Worm (Caenorhabditis elegans) whole organism, dauer: ENCODE measurements around the gene T28A11.13.

Experiments used
- unc-62 ChIP-seq: sonication (generic microtip); optimal IDR thresholded peaks from 2 replicates; lab custom pipeline; 2017; ENCODE audit warnings: missing biosample characterization, missing genetic modification reagents, missing genetic modification characterization

Gene T28A11.13

DNA sequence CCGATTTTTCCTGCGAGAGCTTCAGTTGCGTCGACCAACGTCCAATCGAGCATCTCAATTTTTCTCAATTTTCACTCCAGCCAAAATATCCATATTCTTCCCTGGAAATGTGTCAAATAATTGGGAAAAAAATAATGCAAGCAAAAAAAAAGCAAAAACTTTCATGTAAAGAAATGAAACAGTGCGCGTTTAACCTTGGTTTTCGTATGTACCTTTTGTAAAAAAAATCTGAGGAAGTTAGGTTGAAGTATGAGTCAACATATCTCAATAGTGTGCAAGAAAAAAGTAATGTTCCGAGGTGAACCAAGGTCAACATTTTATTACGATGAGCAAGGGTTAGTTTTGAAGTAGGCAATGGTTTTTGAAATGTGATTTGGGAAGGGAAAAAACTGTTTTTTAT lies at the start of gene T28A11.13:
T28A11.13 (minus strand) TSS at position 101 of the 400 bp plus-strand sequence.
- no peak for TF ChIP-seq unc-62 (GFP tag; lab: Kevin White, UChicago)

DNA sequence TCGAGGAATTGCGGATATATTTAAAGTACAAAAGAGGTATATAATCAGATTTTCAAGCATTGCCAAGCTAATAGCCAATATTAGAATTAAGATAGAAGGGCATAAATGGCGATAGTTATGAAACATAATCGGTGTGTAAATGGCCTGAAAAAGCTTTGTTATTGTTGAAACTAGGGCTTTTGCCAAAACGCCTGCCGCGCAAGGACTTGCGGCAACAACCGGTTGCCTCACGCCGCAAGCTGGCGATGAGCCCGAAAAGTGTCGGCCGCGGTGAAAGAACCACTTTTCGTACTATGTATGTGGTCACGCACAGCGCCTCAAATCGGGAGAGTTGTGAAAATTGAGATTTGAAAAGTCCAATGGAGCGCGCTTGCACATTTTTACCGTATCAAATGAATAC lies 49.4 kb upstream of the T28A11.13 start:
- no peak for TF ChIP-seq unc-62 (GFP tag; lab: Kevin White, UChicago)

ce11 chrV:3297764-3298163 lies 47.7 kb upstream of the T28A11.13 start, which contains the start of gene srx-122:
Gene srx-122, minus strand, starts transcription at chrV:3297864.
- TF ChIP-seq unc-62 (GFP tag; lab: Kevin White, UChicago), result no peak

ce11 chrV:3295368-3295767 lies 45.3 kb upstream of the T28A11.13 start:
- no peak for TF ChIP-seq unc-62 (GFP tag; lab: Kevin White, UChicago)

DNA sequence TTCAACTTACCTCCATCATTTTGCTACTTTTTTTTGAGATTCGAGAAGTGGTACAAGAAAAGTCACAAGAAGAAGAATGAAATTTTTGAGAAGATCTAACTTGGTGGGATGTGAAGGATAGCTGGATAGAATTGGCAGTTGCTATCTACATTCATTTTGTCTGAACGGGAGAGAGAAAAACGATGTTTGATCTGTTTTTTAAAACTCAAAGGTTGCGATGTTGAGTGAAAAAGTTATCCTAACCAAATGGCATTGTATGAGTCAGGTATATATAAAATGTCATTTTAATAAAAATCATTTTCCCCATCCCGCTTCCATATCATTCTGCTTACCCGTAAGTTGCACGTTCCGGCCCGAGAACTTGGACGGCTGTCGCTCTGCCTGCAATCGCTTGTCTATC lies 39.2 kb upstream of the T28A11.13 start, which contains the start of gene F35F10.6:
F35F10.6 (minus strand) TSS at position 101 of the 400 bp plus-strand sequence.
- TF ChIP-seq unc-62 (GFP tag; lab: Kevin White, UChicago), result no peak

DNA sequence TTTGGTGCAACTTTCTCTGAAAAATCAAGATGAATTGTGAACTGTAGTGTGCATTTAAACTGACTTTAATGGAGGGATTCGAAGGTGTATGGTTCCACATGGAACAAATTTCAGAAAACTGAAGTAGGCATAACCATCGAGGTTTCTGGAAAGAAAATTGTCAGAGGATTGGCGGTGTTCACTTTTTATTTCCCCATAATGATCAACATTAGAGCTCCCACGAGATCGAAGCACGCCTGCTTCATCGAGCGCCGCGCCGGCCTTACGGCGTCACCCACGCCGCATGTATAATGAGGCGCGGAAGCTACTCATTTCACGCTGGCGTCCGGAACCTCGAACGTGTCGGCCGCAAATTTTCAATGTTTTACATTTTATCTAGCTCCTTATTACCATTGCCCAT lies 38.1 kb upstream of the T28A11.13 start:
- no peak for TF ChIP-seq unc-62 (GFP tag; lab: Kevin White, UChicago)

ce11 chrV:3287330-3287729 lies 37.3 kb upstream of the T28A11.13 start, which contains the start of gene F35F10.7:
Gene F35F10.7, minus strand, starts transcription at chrV:3287430.
- no peak for TF ChIP-seq unc-62 (GFP tag; lab: Kevin White, UChicago)

DNA sequence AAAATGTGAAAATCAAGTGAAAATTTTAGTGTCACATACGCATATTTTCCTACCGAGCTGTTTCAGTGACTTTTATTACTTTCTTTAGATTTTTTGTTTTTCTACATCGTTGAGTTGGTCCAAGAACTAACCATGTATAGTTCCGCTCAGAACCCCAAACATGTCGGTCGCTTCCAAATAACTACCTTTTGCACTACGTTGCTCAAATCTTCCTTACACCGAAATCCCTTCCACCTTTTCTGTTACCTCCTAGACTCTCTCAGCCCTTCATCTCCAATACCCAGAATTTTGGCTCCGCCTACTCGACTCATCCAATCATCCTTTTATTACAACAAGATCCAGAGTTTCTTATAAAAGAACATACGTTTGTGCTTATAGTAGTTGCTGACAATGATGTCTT lies 34.6 kb upstream of the T28A11.13 start, which contains the start of gene F35F10.5:
F35F10.5 (plus strand) TSS at position 301 of the 400 bp plus-strand sequence.
- no peak for TF ChIP-seq unc-62 (GFP tag; lab: Kevin White, UChicago)

DNA sequence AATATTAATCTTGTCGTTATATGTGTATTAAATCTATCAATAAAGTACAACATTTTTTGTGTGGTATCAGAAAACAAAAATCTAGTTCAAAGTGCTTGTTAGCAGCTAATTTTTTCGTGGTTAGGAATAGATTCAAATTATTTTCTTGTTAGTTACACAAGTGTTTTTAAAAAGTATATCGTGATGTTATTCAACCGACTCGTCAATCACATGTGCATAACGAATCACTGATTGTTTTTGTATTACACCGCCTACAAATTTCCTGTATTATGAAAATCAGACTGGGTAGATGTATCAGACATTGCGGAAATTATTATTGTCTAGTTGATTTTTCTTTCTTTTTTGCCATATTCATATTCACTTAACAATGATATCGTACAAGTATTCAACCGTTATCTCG lies 32.9 kb upstream of the T28A11.13 start, which contains the start of gene str-64:
str-64 (plus strand) TSS at position 301 of the 400 bp plus-strand sequence.
- no peak for TF ChIP-seq unc-62 (GFP tag; lab: Kevin White, UChicago)

DNA sequence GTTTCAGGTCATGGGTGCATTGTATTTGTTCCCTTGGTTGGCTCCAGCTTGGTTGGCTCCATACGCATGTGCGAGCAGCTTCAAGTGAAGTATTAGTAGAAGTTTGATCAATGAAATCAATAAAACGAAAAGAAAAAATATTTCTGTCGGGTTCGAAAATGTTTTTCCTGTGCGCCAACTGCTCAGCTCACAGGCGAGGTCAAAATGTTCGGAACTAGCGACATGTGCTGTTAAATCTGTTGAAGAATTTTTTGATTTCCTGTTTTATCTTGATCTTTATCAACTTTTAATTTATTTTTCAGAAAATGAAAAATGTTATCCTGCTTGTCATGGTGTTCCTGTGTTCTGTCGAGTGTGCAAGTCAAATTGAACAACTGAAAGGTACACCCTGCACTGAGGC lies 31.5 kb upstream of the T28A11.13 start, which contains the start of gene T28A11.25:
T28A11.25 (plus strand) TSS at position 301 of the 400 bp plus-strand sequence.
- no peak for TF ChIP-seq unc-62 (GFP tag; lab: Kevin White, UChicago)

DNA sequence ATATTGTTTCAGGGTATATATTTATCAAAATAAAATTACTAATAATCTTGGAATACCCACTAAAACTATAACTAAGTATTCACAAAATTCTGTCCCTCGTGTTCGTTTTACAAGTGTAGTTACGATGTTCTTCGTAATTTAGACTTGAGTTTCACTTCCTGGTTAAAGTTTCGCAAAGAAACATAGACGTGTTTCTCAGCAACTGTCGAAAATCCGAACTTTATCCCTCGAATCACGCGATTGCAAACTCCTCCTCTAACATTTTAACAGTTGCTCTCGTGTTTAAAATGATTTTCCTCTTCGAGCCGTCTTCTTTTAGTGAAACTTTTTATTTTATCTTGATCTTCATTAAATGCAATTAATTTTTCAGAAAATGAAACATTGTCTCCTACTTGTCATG lies 30.0 kb upstream of the T28A11.13 start, which contains the start of gene T28A11.2:
T28A11.2 (plus strand) TSS at position 371 of the 400 bp plus-strand sequence.
- no peak for TF ChIP-seq unc-62 (GFP tag; lab: Kevin White, UChicago)

ce11 chrV:3279138-3279537 lies 29.1 kb upstream of the T28A11.13 start:
- no peak for TF ChIP-seq unc-62 (GFP tag; lab: Kevin White, UChicago)

DNA sequence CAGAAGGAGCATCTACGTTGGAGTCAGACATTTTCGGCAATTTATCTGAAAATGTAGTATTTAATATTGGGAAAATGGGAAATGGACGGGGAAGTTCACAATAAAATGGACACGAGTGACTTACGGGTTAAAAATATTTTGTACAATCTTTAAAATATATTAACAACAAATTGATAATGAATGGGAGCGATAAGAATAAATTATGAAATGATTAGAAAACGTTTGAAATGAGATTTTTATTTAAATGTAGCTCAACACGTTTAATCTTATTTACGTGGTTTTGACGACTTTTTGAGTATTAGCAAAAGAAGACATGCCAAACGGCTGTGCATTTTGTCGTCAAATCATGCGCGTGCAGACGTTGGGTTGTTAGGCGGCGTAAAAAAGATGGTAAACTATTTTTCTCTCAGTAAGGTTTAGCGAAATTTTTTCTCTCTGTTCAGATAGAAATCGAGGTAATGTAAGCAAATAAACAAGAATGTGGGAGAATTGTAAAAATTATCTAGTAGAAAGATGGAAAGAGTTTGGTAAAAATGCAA lies 28.1 kb upstream of the T28A11.13 start, which contains the start of gene fbxa-64:
fbxa-64 (minus strand) TSS at position 51 of the 539 bp plus-strand sequence.
- TF ChIP-seq unc-62 (GFP tag; lab: Kevin White, UChicago), result no peak

DNA sequence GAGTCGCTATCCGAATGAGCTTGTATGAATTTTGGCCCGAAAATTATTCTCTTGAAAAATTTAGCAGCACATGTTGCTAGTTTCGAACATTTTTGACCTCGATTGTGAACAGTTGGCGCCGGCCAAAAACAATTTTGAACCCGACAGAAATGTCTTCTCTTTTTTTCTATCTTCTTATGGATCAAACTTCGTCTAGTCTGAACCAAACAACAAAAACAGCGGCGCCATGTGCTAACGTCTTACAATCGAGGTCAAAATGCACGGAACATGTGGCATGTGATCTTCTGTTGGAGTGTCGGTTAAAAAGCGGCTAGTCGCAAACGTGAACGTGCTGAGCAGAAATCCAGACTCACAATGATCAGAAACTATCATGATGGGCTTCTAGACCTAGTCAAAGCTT lies 26.1 kb upstream of the T28A11.13 start:
- TF ChIP-seq unc-62 (GFP tag; lab: Kevin White, UChicago), result no peak

DNA sequence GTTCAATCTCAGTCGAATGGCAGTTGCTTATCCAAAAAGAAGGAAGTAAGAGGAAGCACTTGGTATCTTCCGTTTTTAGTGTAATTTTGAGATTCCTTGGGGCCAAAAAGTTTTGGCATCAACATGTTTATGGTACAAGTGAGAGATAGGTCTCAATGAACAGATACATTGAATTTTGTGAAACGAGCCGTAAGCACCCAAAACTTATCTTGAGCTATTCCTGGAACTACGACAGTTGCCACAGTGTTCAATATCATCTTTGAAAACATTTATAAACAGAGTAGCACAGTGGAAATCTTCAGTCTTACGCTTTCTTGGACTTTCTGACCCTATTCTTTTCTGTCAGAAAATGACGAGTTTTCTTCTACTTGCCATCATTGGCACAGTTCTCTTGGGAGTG lies 25.0 kb upstream of the T28A11.13 start, which contains the start of gene T28A11.3:
T28A11.3 (plus strand) TSS at position 301 of the 400 bp plus-strand sequence.
- no peak for TF ChIP-seq unc-62 (GFP tag; lab: Kevin White, UChicago)

ce11 chrV:3273577-3274100 lies 23.6 kb upstream of the T28A11.13 start, which contains the start of gene T28A11.4:
Gene T28A11.4, plus strand, starts transcription at chrV:3274050.
- no peak for TF ChIP-seq unc-62 (GFP tag; lab: Kevin White, UChicago)
